Worm (Caenorhabditis elegans) whole organism, L1 larva: ENCODE data around the gene B0310.6.

Source experiments
- C04F5.9 ChIP-seq: sonication (generic microtip); optimal IDR thresholded peaks from 2 replicates; lab custom pipeline; 2016; ENCODE audit warnings: missing genetic modification characterization, missing compliant biosample characterization
- C16A3.4 ChIP-seq: fragments of 150-350 bp; optimal IDR thresholded peaks from 2 replicates; lab custom pipeline; 2014; ENCODE audit warnings: missing biosample characterization, missing genetic modification characterization
- F16B12.6 ChIP-seq: fragments of 150-350 bp; optimal IDR thresholded peaks from 2 replicates; lab custom pipeline; 2014; ENCODE audit warnings: missing biosample characterization, missing genetic modification characterization
- alr-1 ChIP-seq: fragments of 200-800 bp; sonication (Bioruptor generic); optimal IDR thresholded peaks from 2 replicates; lab custom pipeline; 2018; ENCODE audit warnings: borderline replicate concordance, mild to moderate bottlenecking, missing genetic modification characterization, missing compliant biosample characterization
- aly-2 ChIP-seq: fragments of 150-350 bp; optimal IDR thresholded peaks from 2 replicates; lab custom pipeline; 2014; ENCODE audit warnings: missing biosample characterization, missing genetic modification characterization
- ama-1 ChIP-seq: fragments of 150-350 bp; optimal IDR thresholded peaks from 2 replicates; lab custom pipeline; 2014
- blmp-1 ChIP-seq: fragments of 150-350 bp; optimal IDR thresholded peaks from 2 replicates; lab custom pipeline; 2014; ENCODE audit warnings: missing biosample characterization, missing genetic modification characterization
- ceh-63 ChIP-seq: fragments of 200-800 bp; sonication (Bioruptor generic); optimal IDR thresholded peaks from 2 replicates; lab custom pipeline; 2018; ENCODE audit warnings: mild to moderate bottlenecking, missing genetic modification characterization, missing compliant biosample characterization
- ceh-82 ChIP-seq, 3 experiments: fragments of 150-350 bp in 1 of 3; sonication (generic microtip) in 2 of 3; optimal IDR thresholded peaks; 2 replicates each; lab custom pipeline; 2014 to 2017; ENCODE audit warnings: missing biosample characterization in 3 of 3, missing genetic modification characterization in 3 of 3
- ceh-90 ChIP-seq: sonication (generic microtip); optimal IDR thresholded peaks from 2 replicates; lab custom pipeline; 2016; ENCODE audit warnings: missing genetic modification characterization, missing compliant biosample characterization
- ces-1 ChIP-seq: fragments of 150-350 bp; optimal IDR thresholded peaks from 2 replicates; lab custom pipeline; 2014; ENCODE audit warnings: missing biosample characterization, missing genetic modification reagents, missing genetic modification characterization
- efl-1 ChIP-seq, 4 experiments: fragments of 150-350 bp; optimal IDR thresholded peaks in 3 of 4; peaks in 1 of 4; 1 replicate in 1 of 4; 2 replicates in 3 of 4; lab custom pipeline; 2014; ENCODE audit warnings: missing biosample characterization in 2 of 4, missing genetic modification characterization in 2 of 4, missing genetic modification reagents in 2 of 4
- efl-3 ChIP-seq: fragments of 200-800 bp; sonication (Bioruptor generic); optimal IDR thresholded peaks from 2 replicates; lab custom pipeline; 2018; ENCODE audit warnings: mild to moderate bottlenecking, missing genetic modification characterization, missing compliant biosample characterization
- egl-13 ChIP-seq: sonication (generic microtip); optimal IDR thresholded peaks from 2 replicates; lab custom pipeline; 2016; ENCODE audit warnings: missing genotype, missing genetic modification reagents, missing genetic modification characterization, missing compliant biosample characterization
- elt-2 ChIP-seq: sonication (generic microtip); optimal IDR thresholded peaks from 2 replicates; lab custom pipeline; 2016; ENCODE audit warnings: missing genetic modification characterization, mild to moderate bottlenecking, inconsistent platforms, missing compliant biosample characterization, missing genetic modification reagents
- ets-5 ChIP-seq: fragments of 200-800 bp; sonication (Bioruptor generic); IDR thresholded peaks from 2 replicates; pipeline ENCODE4 v1.3.6; 2022; ENCODE audit warnings: missing genetic modification characterization, missing compliant biosample characterization
- fkh-10 ChIP-seq: sonication (generic microtip); optimal IDR thresholded peaks from 2 replicates; lab custom pipeline; 2017; ENCODE audit warnings: missing biosample characterization, missing genetic modification reagents, missing genetic modification characterization
- fkh-8 ChIP-seq: sonication (generic microtip); optimal IDR thresholded peaks from 2 replicates; lab custom pipeline; 2016; ENCODE audit warnings: mild to moderate bottlenecking, missing genetic modification characterization, missing compliant biosample characterization
- fos-1 ChIP-seq: fragments of 150-350 bp; optimal IDR thresholded peaks from 2 replicates; lab custom pipeline; 2014; ENCODE audit warnings: missing biosample characterization, missing genetic modification characterization
- grh-1 ChIP-seq: fragments of 200-800 bp; sonication (Bioruptor generic); IDR thresholded peaks from 2 replicates; pipeline ENCODE4 v1.3.6; 2022; ENCODE audit warnings: missing genetic modification reagents, missing genetic modification characterization, missing compliant biosample characterization
- hlh-17 ChIP-seq: fragments of 200-800 bp; sonication (Bioruptor generic); optimal IDR thresholded peaks from 2 replicates; lab custom pipeline; 2018; ENCODE audit warnings: missing genetic modification characterization, mild to moderate bottlenecking, missing compliant biosample characterization, moderate library complexity, borderline replicate concordance
- hlh-4 ChIP-seq: sonication (generic microtip); optimal IDR thresholded peaks from 2 replicates; lab custom pipeline; 2016; ENCODE audit warnings: mild to moderate bottlenecking, missing genetic modification characterization, missing compliant biosample characterization
- irx-1 ChIP-seq: sonication (generic microtip); optimal IDR thresholded peaks from 2 replicates; lab custom pipeline; 2016; ENCODE audit warnings: missing genetic modification characterization, missing compliant biosample characterization
- isw-1 ChIP-seq: fragments of 200-800 bp; sonication (Bioruptor generic); IDR thresholded peaks from 2 replicates; pipeline ENCODE4 v1.3.6; 2022; ENCODE audit warnings: missing genetic modification characterization, missing compliant biosample characterization
- lin-13 ChIP-seq: fragments of 150-350 bp; optimal IDR thresholded peaks from 2 replicates; lab custom pipeline; 2014; ENCODE audit warnings: missing biosample characterization, missing genetic modification reagents, missing genetic modification characterization
- lin-35 ChIP-seq, 2 experiments: fragments of 150-350 bp; optimal IDR thresholded peaks; 2 replicates each; lab custom pipeline; 2014; ENCODE audit warnings: missing biosample characterization in 2 of 2, missing genetic modification characterization in 2 of 2, missing genetic modification reagents in 2 of 2
- lir-3 ChIP-seq: sonication (generic microtip); optimal IDR thresholded peaks from 2 replicates; lab custom pipeline; 2016; ENCODE audit warnings: mild to moderate bottlenecking, missing genetic modification characterization, moderate library complexity, missing compliant biosample characterization; ENCODE audit not compliant: poor library complexity
- lsy-2 ChIP-seq, 2 experiments: fragments of 150-350 bp; optimal IDR thresholded peaks; 2 replicates each; lab custom pipeline; 2014; ENCODE audit warnings: missing biosample characterization in 2 of 2, missing genetic modification characterization in 2 of 2
- nhr-11 ChIP-seq: fragments of 150-350 bp; optimal IDR thresholded peaks from 2 replicates; lab custom pipeline; 2014; ENCODE audit warnings: missing biosample characterization, missing genetic modification characterization
- nhr-20 ChIP-seq: sonication (generic microtip); optimal IDR thresholded peaks from 2 replicates; lab custom pipeline; 2016; ENCODE audit warnings: mild to moderate bottlenecking, missing genetic modification characterization, missing compliant biosample characterization
- nhr-237 ChIP-seq: fragments of 150-350 bp; optimal IDR thresholded peaks from 2 replicates; lab custom pipeline; 2014; ENCODE audit warnings: missing biosample characterization, missing genetic modification characterization
- nhr-28 ChIP-seq: fragments of 150-350 bp; optimal IDR thresholded peaks from 2 replicates; lab custom pipeline; 2014; ENCODE audit warnings: missing biosample characterization, missing genetic modification characterization
- nhr-71 ChIP-seq: sonication (generic microtip); optimal IDR thresholded peaks from 2 replicates; lab custom pipeline; 2016; ENCODE audit warnings: mild to moderate bottlenecking, missing genetic modification characterization, moderate library complexity, missing compliant biosample characterization
- nhr-77 ChIP-seq: fragments of 150-350 bp; optimal IDR thresholded peaks from 2 replicates; lab custom pipeline; 2014; ENCODE audit warnings: missing biosample characterization, missing genetic modification characterization
- nhr-84 ChIP-seq: sonication (generic microtip); optimal IDR thresholded peaks from 2 replicates; lab custom pipeline; 2017; ENCODE audit warnings: missing biosample characterization, missing genetic modification characterization
- nhr-85 ChIP-seq: sonication (generic microtip); peaks from one replicate; lab custom pipeline; 2016; ENCODE audit warnings: missing genetic modification characterization, inconsistent platforms, missing compliant biosample characterization
- nhr-90 ChIP-seq: sonication (generic microtip); optimal IDR thresholded peaks from 2 replicates; lab custom pipeline; 2016; ENCODE audit warnings: mild to moderate bottlenecking, missing genetic modification characterization, missing compliant biosample characterization; ENCODE audit not compliant: poor library complexity
- pqm-1 ChIP-seq: sonication (generic microtip); optimal IDR thresholded peaks from 3 replicates; lab custom pipeline; 2017; ENCODE audit warnings: missing biosample characterization, missing genetic modification characterization
- skn-1 ChIP-seq: fragments of 150-350 bp; optimal IDR thresholded peaks from 2 replicates; lab custom pipeline; 2014; ENCODE audit warnings: missing biosample characterization, missing genetic modification characterization
- snpc-4 ChIP-seq: fragments of 150-350 bp; optimal IDR thresholded peaks from 2 replicates; lab custom pipeline; 2014; ENCODE audit warnings: missing biosample characterization, missing genetic modification characterization
- snu-23 ChIP-seq: sonication (generic microtip); optimal IDR thresholded peaks from 2 replicates; lab custom pipeline; 2016; ENCODE audit warnings: missing genetic modification characterization, missing compliant biosample characterization
- sox-4 ChIP-seq: sonication (generic microtip); optimal IDR thresholded peaks from 2 replicates; lab custom pipeline; 2016; ENCODE audit warnings: missing genetic modification characterization, missing compliant biosample characterization
- sptf-1 ChIP-seq: fragments of 150-350 bp; optimal IDR thresholded peaks from 2 replicates; lab custom pipeline; 2014; ENCODE audit warnings: missing biosample characterization, missing genetic modification characterization
- swsn-7 ChIP-seq: sonication (generic microtip); optimal IDR thresholded peaks from 2 replicates; lab custom pipeline; 2016; ENCODE audit warnings: missing genetic modification characterization, missing compliant biosample characterization
- tbx-2 ChIP-seq: sonication (generic microtip); optimal IDR thresholded peaks from 2 replicates; lab custom pipeline; 2016; ENCODE audit warnings: missing genetic modification characterization, missing compliant biosample characterization
- unc-130 ChIP-seq: fragments of 150-350 bp; optimal IDR thresholded peaks from 2 replicates; lab custom pipeline; 2017; ENCODE audit warnings: missing biosample characterization, missing genetic modification characterization, inconsistent platforms
- unc-30 ChIP-seq: sonication (generic microtip); optimal IDR thresholded peaks from 2 replicates; lab custom pipeline; 2017; ENCODE audit warnings: missing biosample characterization, missing genetic modification characterization
- unc-86 ChIP-seq: sonication (generic microtip); optimal IDR thresholded peaks from 2 replicates; lab custom pipeline; 2016; ENCODE audit warnings: missing genetic modification characterization, missing compliant biosample characterization
- unc-98 ChIP-seq: fragments of 200-800 bp; sonication (Bioruptor generic); IDR thresholded peaks from 2 replicates; pipeline ENCODE4 v1.3.6; 2022; ENCODE audit warnings: missing genetic modification characterization, missing compliant biosample characterization
- zag-1 ChIP-seq: fragments of 150-350 bp; optimal IDR thresholded peaks from 2 replicates; lab custom pipeline; 2014; ENCODE audit warnings: missing biosample characterization, missing genetic modification characterization
- zip-4 ChIP-seq: fragments of 200-800 bp; sonication (Bioruptor generic); optimal IDR thresholded peaks from 2 replicates; lab custom pipeline; 2018; ENCODE audit warnings: mild to moderate bottlenecking, missing genetic modification characterization, moderate library complexity, missing compliant biosample characterization
- ztf-11 ChIP-seq, 2 experiments: sonication (generic microtip); optimal IDR thresholded peaks; 2 replicates each; lab custom pipeline; 2016 to 2017; ENCODE audit warnings: missing genetic modification characterization in 2 of 2, missing biosample characterization in 1 of 2, missing compliant biosample characterization in 1 of 2
- ztf-4 ChIP-seq: fragments of 150-350 bp; optimal IDR thresholded peaks from 2 replicates; lab custom pipeline; 2014; ENCODE audit warnings: missing biosample characterization, missing genetic modification characterization

Gene B0310.6

DNA sequence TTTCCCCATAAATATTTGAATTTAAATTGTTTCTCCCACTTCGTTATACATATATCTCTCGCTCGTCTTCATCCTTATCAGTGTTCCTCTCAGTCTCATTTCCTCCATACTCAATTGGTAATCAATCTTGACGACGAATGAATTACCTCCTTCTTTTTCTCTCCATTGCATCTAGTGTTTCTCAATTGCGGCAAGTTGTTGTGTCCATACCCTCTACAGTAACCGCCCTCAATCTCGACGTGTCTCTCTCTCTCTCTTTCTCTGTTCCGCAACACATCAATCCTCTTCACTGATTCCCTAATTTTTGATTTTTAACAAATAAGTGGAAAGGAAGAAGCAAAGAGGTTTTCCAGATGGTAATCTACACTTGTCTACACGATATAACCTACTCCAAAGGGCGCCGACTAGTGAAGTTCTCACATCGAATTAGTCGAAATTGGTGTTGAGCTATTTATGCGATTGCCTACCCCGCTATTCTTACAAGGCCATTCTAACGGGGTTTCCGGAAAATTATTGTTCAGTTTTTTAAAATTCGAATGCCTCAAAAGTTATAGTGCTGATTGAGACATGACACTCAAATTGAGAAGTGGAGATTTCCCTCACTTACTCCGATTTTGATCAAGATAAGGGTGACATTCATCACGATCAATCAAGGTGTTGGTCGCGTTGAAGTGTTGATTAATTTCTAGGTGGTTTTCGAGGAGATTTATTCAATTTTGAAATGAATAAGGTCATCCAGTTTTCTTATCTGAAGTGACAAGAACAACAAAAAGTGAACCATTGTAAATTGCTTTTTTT, 26.6 kb downstream of the B0310.6 start (continued):
- no peak for TF ChIP-seq nhr-28 (tag; lab: Kevin White, UChicago)
- no peak for TF ChIP-seq zip-4 (GFP tag; lab: Kevin White, UChicago)
- TF ChIP-seq unc-86: no peak
- TF ChIP-seq egl-13: no peak
- TF ChIP-seq ama-1: no peak
- TF ChIP-seq hlh-17 (GFP tag; lab: Kevin White, UChicago): no peak
- no peak for TF ChIP-seq ets-5 (GFP tag; lab: Robert Waterston, UW)
- no peak for TF ChIP-seq tbx-2 (tag; lab: Kevin White, UChicago)
- TF ChIP-seq ceh-90 (tag; lab: Kevin White, UChicago): no peak
- no peak for TF ChIP-seq ztf-11 (tag; optimal IDR thresholded peaks at IDR 0.05; lab: Kevin White, UChicago)
- no peak for TF ChIP-seq fkh-8 (tag; lab: Kevin White, UChicago)
- TF ChIP-seq ces-1: no peak
- no peak for TF ChIP-seq sptf-1
- TF ChIP-seq hlh-4 (tag; lab: Kevin White, UChicago): no peak
- peak in 1 of 2 experiments; percentile 25 for TF ChIP-seq lin-35 (GFP tag; optimal IDR thresholded peaks at IDR 0.05; lab: Kevin White, UChicago)
- no peak for TF ChIP-seq lin-13
- no peak for TF ChIP-seq elt-2 (tag; lab: Kevin White, UChicago)
- no peak for TF ChIP-seq C16A3.4 (tag; lab: Kevin White, UChicago)
- no peak for TF ChIP-seq fkh-10 (GFP tag; lab: Kevin White, UChicago)
- TF ChIP-seq lsy-2 (tag; optimal IDR thresholded peaks at IDR 0.05; lab: Kevin White, UChicago): peak in 1 of 2 experiments; percentile 68
- TF ChIP-seq unc-30 (tag; lab: Kevin White, UChicago): no peak
- no peak for TF ChIP-seq aly-2 (tag; lab: Kevin White, UChicago)
- TF ChIP-seq C04F5.9 (tag; lab: Kevin White, UChicago): no peak
- TF ChIP-seq F16B12.6 (tag; lab: Kevin White, UChicago): no peak
- TF ChIP-seq lir-3: no peak
- TF ChIP-seq ceh-82 (tag; optimal IDR thresholded peaks at IDR 0.05; lab: Kevin White, UChicago): no peak
- TF ChIP-seq unc-98 (GFP tag; lab: Robert Waterston, UW): no peak
- TF ChIP-seq nhr-11 (tag; lab: Kevin White, UChicago): no peak
- TF ChIP-seq alr-1 (tag; lab: Kevin White, UChicago): no peak
- TF ChIP-seq swsn-7 (tag; lab: Kevin White, UChicago): no peak
- no peak for TF ChIP-seq zag-1 (tag; lab: Kevin White, UChicago)
- TF ChIP-seq grh-1 (GFP tag; lab: Robert Waterston, UW): no peak
- TF ChIP-seq ztf-4 (tag; lab: Kevin White, UChicago): no peak
- no peak for TF ChIP-seq efl-1 (optimal IDR thresholded peaks at IDR 0.05; lab: Kevin White, UChicago)
- peak in 1 of 2 experiments; percentile 78 for TF ChIP-seq efl-1 (GFP tag; optimal IDR thresholded peaks at IDR 0.05 in 1 of 2; lab: Kevin White, UChicago)
- TF ChIP-seq nhr-237: no peak
- peak; percentile 15 for TF ChIP-seq snu-23 (GFP tag; lab: Kevin White, UChicago)
- no peak for TF ChIP-seq nhr-71 (tag; lab: Kevin White, UChicago)
- no peak for TF ChIP-seq pqm-1 (tag; lab: Kevin White, UChicago)
- peak; percentile 73 for TF ChIP-seq nhr-85
- no peak for TF ChIP-seq nhr-84 (tag; lab: Kevin White, UChicago)
- no peak for TF ChIP-seq irx-1 (tag; lab: Kevin White, UChicago)
- TF ChIP-seq skn-1 (tag; lab: Kevin White, UChicago): no peak
- peak; percentile 3 for TF ChIP-seq unc-130
- no peak for TF ChIP-seq sox-4 (tag; lab: Kevin White, UChicago)
- TF ChIP-seq efl-3: no peak
- peak; percentile 11 for TF ChIP-seq nhr-90
- TF ChIP-seq nhr-77 (tag; lab: Kevin White, UChicago): no peak
- TF ChIP-seq blmp-1: peak; percentile 83
- TF ChIP-seq isw-1 (GFP tag; lab: Robert Waterston, UW): no peak
- TF ChIP-seq fos-1 (tag; lab: Kevin White, UChicago): no peak
- no peak for TF ChIP-seq nhr-20 (tag; lab: Kevin White, UChicago)
- no peak for TF ChIP-seq ceh-63
- no peak for TF ChIP-seq snpc-4
